Worm (Caenorhabditis elegans): ENCODE measurements around the gene col-180.

DNA sequence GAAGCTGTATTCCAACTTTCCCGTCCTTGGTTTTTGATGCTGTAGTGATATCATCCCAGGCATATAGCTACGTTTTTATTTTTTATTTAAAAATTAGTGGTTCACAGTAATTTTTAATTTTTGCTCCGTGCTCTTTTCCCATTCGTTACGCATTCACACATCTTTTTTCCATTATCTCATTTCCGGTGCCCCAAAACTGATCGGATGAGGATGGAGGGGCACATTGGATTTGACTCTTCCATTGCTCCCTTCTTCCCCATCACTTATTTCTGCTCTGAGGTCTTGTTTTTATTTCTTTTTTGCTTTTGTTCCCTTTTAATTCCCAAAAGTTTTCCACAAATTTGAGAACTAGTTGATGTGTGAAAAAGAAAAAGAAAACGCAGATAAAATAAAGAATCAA lies 41.1 kb upstream of the col-180 start:
- no peak for TF ChIP-seq aly-2 (tag; optimal IDR thresholded peaks at IDR 0.05)
- TF ChIP-seq skn-1 (tag; optimal IDR thresholded peaks at IDR 0.05), result no peak

All from whole organism, L4 larva.